Worm (Caenorhabditis elegans) whole organism, L4/young adult: ENCODE results near the gene T20D4.12.

Source experiments
- W03F9.2 ChIP-seq: fragments of 150-350 bp; optimal IDR thresholded peaks from 2 replicates; lab custom pipeline; 2014; ENCODE audit warnings: missing biosample characterization, missing genetic modification characterization
- him-1 ChIP-seq: sonication (generic microtip); optimal IDR thresholded peaks from 2 replicates; lab custom pipeline; 2016; ENCODE audit warnings: missing genotype, missing genetic modification reagents, missing genetic modification characterization, missing compliant biosample characterization

DNA sequence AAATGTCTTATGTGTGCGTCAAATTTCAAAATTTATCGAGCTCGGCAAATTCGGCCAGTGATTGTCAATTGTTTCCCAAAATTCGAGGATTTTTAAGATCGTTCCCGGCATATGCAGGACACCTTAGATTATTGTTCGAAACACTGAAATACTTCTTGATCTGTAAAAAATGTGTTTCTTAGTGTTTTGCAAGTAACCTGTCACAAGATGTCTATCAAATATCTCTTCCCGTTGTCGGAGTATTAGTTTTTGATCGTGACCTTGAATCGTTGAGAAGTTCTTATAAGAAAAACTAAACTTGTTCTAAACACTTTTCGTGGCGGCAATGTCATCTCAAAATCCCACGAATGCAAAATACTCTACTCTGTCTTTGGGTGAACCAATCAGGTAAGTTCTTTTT lies 34.4 kb upstream of the T20D4.12 start, which contains the start of gene C04E12.4:
- TF ChIP-seq W03F9.2 (tag; lab: Kevin White, UChicago) (no peak), him-1 (tag; lab: Kevin White, UChicago) (no peak)
